Worm (Caenorhabditis elegans) whole organism, L2 larva: ENCODE results near the gene ZK418.6.
A peak's percentile ranks its signal among the peaks of the same experiment; 100 is the strongest.

Source experiments
- C34F6.9 ChIP-seq: fragments of 150-350 bp; optimal IDR thresholded peaks from 2 replicates; lab custom pipeline; 2014; ENCODE audit warnings: missing biosample characterization, missing genetic modification characterization
- F13H6.1 ChIP-seq: sonication (generic microtip); optimal IDR thresholded peaks from 2 replicates; lab custom pipeline; 2016; ENCODE audit warnings: missing genetic modification characterization, missing compliant biosample characterization
- R02D3.7 ChIP-seq: fragments of 150-350 bp; optimal IDR thresholded peaks from 2 replicates; lab custom pipeline; 2014; ENCODE audit warnings: missing biosample characterization, missing genetic modification characterization
- Y55F3AM.14 ChIP-seq: fragments of 200-800 bp; sonication (Bioruptor generic); optimal IDR thresholded peaks from 2 replicates; lab custom pipeline; 2018; ENCODE audit warnings: mild to moderate bottlenecking, missing genetic modification characterization, missing compliant biosample characterization
- ZK546.5 ChIP-seq: sonication (generic microtip); optimal IDR thresholded peaks from 2 replicates; lab custom pipeline; 2017; ENCODE audit warnings: missing biosample characterization, missing genetic modification characterization
- alr-1 ChIP-seq: fragments of 150-350 bp; optimal IDR thresholded peaks from 2 replicates; lab custom pipeline; 2014; ENCODE audit warnings: missing biosample characterization, missing genetic modification characterization
- aly-2 ChIP-seq: fragments of 150-350 bp; optimal IDR thresholded peaks from 2 replicates; lab custom pipeline; 2014; ENCODE audit warnings: missing biosample characterization, missing genetic modification characterization
- ama-1 ChIP-seq: fragments of 150-350 bp; optimal IDR thresholded peaks from 2 replicates; lab custom pipeline; 2018; ENCODE audit warnings: inconsistent platforms
- blmp-1 ChIP-seq: sonication (generic microtip); optimal IDR thresholded peaks from 2 replicates; lab custom pipeline; 2017; ENCODE audit warnings: missing genetic modification characterization, mild to moderate bottlenecking, missing compliant biosample characterization, antibody characterized with exemption, moderate library complexity; ENCODE audit not compliant: insufficient read depth
- ceh-16 ChIP-seq: fragments of 150-350 bp; optimal IDR thresholded peaks from 2 replicates; lab custom pipeline; 2014; ENCODE audit warnings: missing biosample characterization, missing genetic modification characterization
- ceh-82 ChIP-seq: fragments of 150-350 bp; optimal IDR thresholded peaks from 2 replicates; lab custom pipeline; 2014; ENCODE audit warnings: missing biosample characterization, missing genetic modification characterization
- crh-2 ChIP-seq: sonication (generic microtip); optimal IDR thresholded peaks from 2 replicates; lab custom pipeline; 2017; ENCODE audit warnings: missing biosample characterization, missing genetic modification characterization
- dmd-4 ChIP-seq: sonication (generic microtip); optimal IDR thresholded peaks from 2 replicates; lab custom pipeline; 2017; ENCODE audit warnings: missing biosample characterization, missing genetic modification characterization
- egl-27 ChIP-seq: sonication (generic microtip); optimal IDR thresholded peaks from 3 replicates; lab custom pipeline; 2017; ENCODE audit warnings: missing biosample characterization, missing genetic modification reagents, missing genetic modification characterization
- elt-1 ChIP-seq: fragments of 150-350 bp; optimal IDR thresholded peaks from 2 replicates; lab custom pipeline; 2014; ENCODE audit warnings: missing biosample characterization, missing genetic modification characterization
- elt-3 ChIP-seq: sonication (generic microtip); optimal IDR thresholded peaks from 2 replicates; lab custom pipeline; 2017; ENCODE audit warnings: missing biosample characterization, missing genetic modification characterization
- fos-1 ChIP-seq: fragments of 150-350 bp; optimal IDR thresholded peaks from 2 replicates; lab custom pipeline; 2014; ENCODE audit warnings: missing biosample characterization, missing genetic modification characterization
- gmeb-1 ChIP-seq: fragments of 150-350 bp; optimal IDR thresholded peaks from 2 replicates; lab custom pipeline; 2014; ENCODE audit warnings: missing biosample characterization, missing genetic modification characterization
- lin-11 ChIP-seq: fragments of 150-350 bp; sonication (generic microtip); optimal IDR thresholded peaks from 2 replicates; lab custom pipeline; 2014; ENCODE audit warnings: missing biosample characterization, missing genetic modification characterization, inconsistent platforms, mixed read lengths
- lin-13 ChIP-seq: fragments of 150-350 bp; optimal IDR thresholded peaks from 2 replicates; lab custom pipeline; 2014; ENCODE audit warnings: missing biosample characterization, missing genetic modification reagents, missing genetic modification characterization
- lin-39 ChIP-seq: fragments of 150-350 bp; optimal IDR thresholded peaks from 2 replicates; lab custom pipeline; 2014; ENCODE audit warnings: missing biosample characterization, missing genetic modification reagents, missing genetic modification characterization
- lsy-2 ChIP-seq, 2 experiments: fragments of 150-350 bp in 1 of 2; sonication (generic microtip) in 1 of 2; optimal IDR thresholded peaks; 2 replicates each; lab custom pipeline; 2014 to 2017; ENCODE audit warnings: missing biosample characterization in 2 of 2, missing genetic modification characterization in 2 of 2
- mbf-1 ChIP-seq: sonication (generic microtip); optimal IDR thresholded peaks from 2 replicates; lab custom pipeline; 2017; ENCODE audit warnings: missing biosample characterization, missing genetic modification characterization
- nhr-10 ChIP-seq: sonication (generic microtip); optimal IDR thresholded peaks from 2 replicates; lab custom pipeline; 2017; ENCODE audit warnings: missing biosample characterization, missing genetic modification characterization
- nhr-12 ChIP-seq: fragments of 150-350 bp; optimal IDR thresholded peaks from 2 replicates; lab custom pipeline; 2014; ENCODE audit warnings: missing biosample characterization, missing genetic modification characterization
- nhr-129 ChIP-seq: fragments of 150-350 bp; optimal IDR thresholded peaks from 2 replicates; lab custom pipeline; 2014; ENCODE audit warnings: missing biosample characterization, missing genetic modification characterization
- nhr-21 ChIP-seq: fragments of 150-350 bp; optimal IDR thresholded peaks from 2 replicates; lab custom pipeline; 2014; ENCODE audit warnings: missing biosample characterization, missing genetic modification characterization
- nhr-23 ChIP-seq: fragments of 150-350 bp; optimal IDR thresholded peaks from 2 replicates; lab custom pipeline; 2014; ENCODE audit warnings: missing biosample characterization, missing genetic modification reagents, missing genetic modification characterization
- nhr-25 ChIP-seq: fragments of 150-350 bp; sonication (generic microtip); optimal IDR thresholded peaks from 3 replicates; lab custom pipeline; 2014; ENCODE audit warnings: missing biosample characterization, missing genetic modification characterization
- nhr-6 ChIP-seq: fragments of 150-350 bp; optimal IDR thresholded peaks from 2 replicates; lab custom pipeline; 2014; ENCODE audit warnings: missing biosample characterization, missing genetic modification characterization
- nhr-77 ChIP-seq: fragments of 150-350 bp; optimal IDR thresholded peaks from 2 replicates; lab custom pipeline; 2014; ENCODE audit warnings: missing biosample characterization, missing genetic modification characterization
- peb-1 ChIP-seq: fragments of 150-350 bp; optimal IDR thresholded peaks from 2 replicates; lab custom pipeline; 2014; ENCODE audit warnings: missing biosample characterization, missing genetic modification characterization
- sem-4 ChIP-seq: fragments of 150-350 bp; optimal IDR thresholded peaks from 2 replicates; lab custom pipeline; 2014; ENCODE audit warnings: missing biosample characterization, missing genetic modification reagents, missing genetic modification characterization
- sma-3 ChIP-seq: sonication (generic microtip); optimal IDR thresholded peaks from 2 replicates; lab custom pipeline; 2016; ENCODE audit warnings: missing genetic modification reagents, missing genetic modification characterization, missing compliant biosample characterization
- sma-9 ChIP-seq, 2 experiments: fragments of 150-350 bp in 1 of 2; sonication (generic microtip) in 1 of 2; optimal IDR thresholded peaks; 2 replicates each; lab custom pipeline; 2014 to 2016; ENCODE audit warnings: missing genetic modification characterization in 2 of 2, mild to moderate bottlenecking in 1 of 2, missing biosample characterization in 1 of 2, missing compliant biosample characterization in 1 of 2, missing genetic modification reagents in 1 of 2, moderate library complexity in 1 of 2
- snpc-4 ChIP-seq: fragments of 150-350 bp; optimal IDR thresholded peaks from 2 replicates; lab custom pipeline; 2014; ENCODE audit warnings: missing biosample characterization, missing genetic modification characterization
- unc-39 ChIP-seq: fragments of 150-350 bp; optimal IDR thresholded peaks from 2 replicates; lab custom pipeline; 2014; ENCODE audit warnings: missing biosample characterization, missing genetic modification characterization
- unc-55 ChIP-seq: fragments of 150-350 bp; sonication (generic microtip); optimal IDR thresholded peaks from 3 replicates; lab custom pipeline; 2014; ENCODE audit warnings: missing biosample characterization, missing genetic modification reagents, missing genetic modification characterization
- unc-62 ChIP-seq: fragments of 150-350 bp; optimal IDR thresholded peaks from 2 replicates; lab custom pipeline; 2014; ENCODE audit warnings: missing biosample characterization, missing genetic modification reagents, missing genetic modification characterization
- zag-1 ChIP-seq: fragments of 150-350 bp; optimal IDR thresholded peaks from 2 replicates; lab custom pipeline; 2014; ENCODE audit warnings: missing biosample characterization, missing genetic modification characterization
- ztf-1 ChIP-seq: fragments of 200-800 bp; sonication (Bioruptor generic); conservative IDR thresholded peaks from 2 replicates; pipeline ENCODE4 v1.3.6; 2022; ENCODE audit warnings: missing genetic modification characterization, missing compliant biosample characterization
- ztf-4 ChIP-seq: fragments of 150-350 bp; optimal IDR thresholded peaks from 2 replicates; lab custom pipeline; 2014; ENCODE audit warnings: missing biosample characterization, missing genetic modification characterization

Gene ZK418.6

DNA sequence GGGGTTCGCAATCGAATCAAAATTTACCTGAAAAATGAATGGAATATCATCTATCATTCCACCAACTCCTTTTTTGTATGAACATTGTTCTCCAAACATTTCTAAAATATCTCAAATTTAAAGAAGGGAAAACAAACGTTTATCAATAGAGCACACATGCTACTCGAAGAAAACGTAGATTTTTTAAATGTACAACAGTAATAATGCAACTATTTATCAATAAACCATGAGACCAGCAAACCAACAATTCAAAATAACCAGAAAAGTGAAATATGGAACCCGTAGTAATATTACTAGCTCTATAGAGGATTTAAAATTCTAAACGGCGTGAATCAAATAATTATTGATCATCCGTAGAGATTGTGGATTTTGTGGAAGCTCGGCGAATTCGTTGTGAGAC is at the start of gene ZK418.6:
Gene ZK418.6 (minus strand): TSS at position 101 of the 400 bp plus-strand sequence.
- no peak for TF ChIP-seq nhr-23
- no peak for TF ChIP-seq ztf-1
- TF ChIP-seq alr-1, result no peak
- no peak for TF ChIP-seq dmd-4 (tag; lab: Kevin White, UChicago)
- no peak for TF ChIP-seq Y55F3AM.14 (GFP tag; lab: Kevin White, UChicago)
- TF ChIP-seq nhr-129 (tag; lab: Kevin White, UChicago), result no peak
- TF ChIP-seq nhr-77 (tag; lab: Kevin White, UChicago), result no peak
- TF ChIP-seq snpc-4 (tag; lab: Kevin White, UChicago), result no peak
- no peak for TF ChIP-seq lsy-2 (tag; optimal IDR thresholded peaks at IDR 0.05; lab: Kevin White, UChicago)
- no peak for TF ChIP-seq lin-13 (GFP tag; lab: Kevin White, UChicago)
- no peak for TF ChIP-seq lin-11 (tag; lab: Kevin White, UChicago)
- no peak for TF ChIP-seq nhr-25 (tag; lab: Kevin White, UChicago)
- TF ChIP-seq unc-62, result no peak
- TF ChIP-seq nhr-12 (tag; lab: Kevin White, UChicago), result no peak
- TF ChIP-seq ceh-82, result no peak
- no peak for TF ChIP-seq blmp-1 (tag; lab: Kevin White, UChicago)

DNA sequence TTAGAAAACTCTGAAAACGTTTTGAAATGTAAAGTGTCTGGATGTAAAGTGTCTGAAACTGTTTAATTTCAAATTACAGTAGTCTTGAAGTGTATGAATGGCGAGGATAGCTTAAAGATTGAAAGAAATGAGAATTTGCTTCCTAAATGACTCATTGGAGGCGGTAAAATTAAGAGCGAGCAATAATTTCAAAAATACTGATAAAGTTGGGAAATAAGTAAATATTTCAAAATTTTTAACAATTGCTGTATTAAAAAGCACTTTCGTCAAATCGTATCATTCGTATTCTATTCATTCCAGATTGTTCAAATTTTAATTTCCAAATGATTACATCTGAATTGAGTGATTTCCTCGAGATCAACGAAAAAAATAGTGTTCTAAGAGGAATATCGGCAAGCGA is 45.7 kb upstream of the ZK418.6 start, which contains the start of gene B0280.2:
Gene B0280.2 (plus strand): TSS at position 301 of the 400 bp plus-strand sequence.
- no peak for TF ChIP-seq nhr-23
- no peak for TF ChIP-seq ZK546.5 (tag; lab: Kevin White, UChicago)
- no peak for TF ChIP-seq mbf-1
- no peak for TF ChIP-seq ztf-1
- TF ChIP-seq unc-55, result no peak
- TF ChIP-seq sma-9 (GFP tag; optimal IDR thresholded peaks at IDR 0.05; lab: Kevin White, UChicago), result no peak
- TF ChIP-seq sma-9 (tag; optimal IDR thresholded peaks at IDR 0.05; lab: Kevin White, UChicago), result no peak
- TF ChIP-seq nhr-6 (tag; lab: Kevin White, UChicago), result no peak
- no peak for TF ChIP-seq C34F6.9 (tag; lab: Kevin White, UChicago)
- TF ChIP-seq Y55F3AM.14 (GFP tag; lab: Kevin White, UChicago), result no peak
- TF ChIP-seq elt-3 (tag; lab: Kevin White, UChicago), result no peak

DNA sequence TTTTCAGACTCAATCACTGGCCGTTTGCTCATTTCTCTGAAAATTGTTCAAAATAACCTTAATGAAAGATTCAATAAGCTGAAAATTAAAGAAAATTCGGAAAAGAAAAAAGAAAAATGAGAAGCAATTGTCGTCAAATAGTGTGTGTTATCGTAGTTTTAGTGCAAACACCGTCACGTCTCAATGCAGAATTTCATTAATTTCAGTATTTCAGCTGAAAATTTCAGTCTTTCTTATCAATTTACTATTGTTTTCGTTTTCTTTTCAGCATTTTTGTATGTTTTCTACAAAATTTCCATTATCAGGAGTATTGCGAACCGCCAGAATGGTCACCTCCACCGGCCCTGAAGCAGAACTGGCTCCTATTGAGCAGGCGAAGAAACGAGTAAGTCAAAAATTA is 44.2 kb upstream of the ZK418.6 start, which contains the start of the genes B0280.9 and rpia-1:
Gene B0280.9 (minus strand): TSS at position 36 of the 400 bp plus-strand sequence.
Gene rpia-1 (plus strand): TSS at position 269 of the 400 bp plus-strand sequence.
- TF ChIP-seq gmeb-1 (tag; lab: Kevin White, UChicago) (peak; percentile 26), elt-1 (no peak), lin-13 (GFP tag; lab: Kevin White, UChicago) (no peak), F13H6.1 (tag; lab: Kevin White, UChicago) (peak; percentile 7), ZK546.5 (tag; lab: Kevin White, UChicago) (no peak), unc-55 (peak; percentile 60), crh-2 (tag; lab: Kevin White, UChicago) (peak; percentile 33), sma-9 (GFP tag; optimal IDR thresholded peaks at IDR 0.05; lab: Kevin White, UChicago) (peak; percentile 45), sma-9 (tag; optimal IDR thresholded peaks at IDR 0.05; lab: Kevin White, UChicago) (no peak), lsy-2 (tag; optimal IDR thresholded peaks at IDR 0.05; lab: Kevin White, UChicago) (peak; percentile 81 to 95), C34F6.9 (tag; lab: Kevin White, UChicago) (peak; percentile 50), nhr-129 (tag; lab: Kevin White, UChicago) (peak; percentile 38)

DNA sequence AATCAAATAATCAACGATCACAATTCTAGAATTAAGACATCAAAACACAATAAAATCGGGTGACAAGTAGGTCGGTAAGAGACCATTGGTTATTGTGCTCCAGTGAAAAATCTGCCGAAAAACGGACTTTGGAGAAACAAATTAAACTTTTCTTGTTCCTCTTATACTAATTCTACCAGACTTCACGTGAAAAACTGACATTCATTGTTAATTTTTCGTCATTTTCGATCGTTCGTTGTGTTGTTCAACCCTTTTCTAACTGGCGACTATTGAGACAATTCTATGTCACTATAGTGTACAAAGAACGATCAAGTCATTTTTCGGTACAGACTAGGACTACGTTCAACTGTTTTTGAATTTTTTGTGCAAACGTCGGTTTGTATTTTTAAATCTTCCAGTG is 41.8 kb upstream of the ZK418.6 start:
- TF ChIP-seq aly-2 (tag; lab: Kevin White, UChicago), result no peak
- peak; percentile 31 for TF ChIP-seq fos-1 (tag; lab: Kevin White, UChicago)
- peak; percentile 57 for TF ChIP-seq sma-3 (GFP tag; lab: Kevin White, UChicago)
- no peak for TF ChIP-seq sem-4
- no peak for TF ChIP-seq unc-39 (tag; lab: Kevin White, UChicago)
- TF ChIP-seq ama-1 (lab: Kevin White, UChicago), result no peak
- TF ChIP-seq elt-3 (tag; lab: Kevin White, UChicago), result no peak
- no peak for TF ChIP-seq ZK546.5 (tag; lab: Kevin White, UChicago)
- no peak for TF ChIP-seq ztf-1
- no peak for TF ChIP-seq Y55F3AM.14 (GFP tag; lab: Kevin White, UChicago)
- TF ChIP-seq dmd-4 (tag; lab: Kevin White, UChicago), result no peak
- TF ChIP-seq nhr-77 (tag; lab: Kevin White, UChicago), result no peak
- no peak for TF ChIP-seq nhr-23
- no peak for TF ChIP-seq ceh-82
- TF ChIP-seq ceh-16 (tag; lab: Kevin White, UChicago), result no peak
- TF ChIP-seq peb-1 (tag; lab: Kevin White, UChicago), result no peak
- TF ChIP-seq nhr-10, result no peak
- no peak for TF ChIP-seq nhr-6 (tag; lab: Kevin White, UChicago)
- TF ChIP-seq elt-1, result no peak
- peak; percentile 89 for TF ChIP-seq sma-9 (GFP tag; optimal IDR thresholded peaks at IDR 0.05; lab: Kevin White, UChicago)
- no peak for TF ChIP-seq sma-9 (tag; optimal IDR thresholded peaks at IDR 0.05; lab: Kevin White, UChicago)
- TF ChIP-seq C34F6.9 (tag; lab: Kevin White, UChicago), result no peak
- TF ChIP-seq zag-1 (tag; lab: Kevin White, UChicago), result no peak
- no peak for TF ChIP-seq lin-13 (GFP tag; lab: Kevin White, UChicago)
- peak; percentile 36 for TF ChIP-seq nhr-129 (tag; lab: Kevin White, UChicago)
- TF ChIP-seq nhr-12 (tag; lab: Kevin White, UChicago), result no peak
- TF ChIP-seq unc-62, result no peak
- TF ChIP-seq ztf-4 (tag; lab: Kevin White, UChicago), result no peak
- TF ChIP-seq lin-39 (tag; lab: Kevin White, UChicago), result no peak
- TF ChIP-seq crh-2 (tag; lab: Kevin White, UChicago), result peak; percentile 65
- TF ChIP-seq egl-27 (tag; lab: Kevin White, UChicago), result peak; percentile 76
- TF ChIP-seq nhr-25 (tag; lab: Kevin White, UChicago), result peak; percentile 58
- TF ChIP-seq lsy-2 (tag; optimal IDR thresholded peaks at IDR 0.05; lab: Kevin White, UChicago), result peak in 1 of 2 experiments; percentile 28
- TF ChIP-seq nhr-21 (tag; lab: Kevin White, UChicago), result peak; percentile 32
- no peak for TF ChIP-seq mbf-1
- no peak for TF ChIP-seq R02D3.7 (tag; lab: Kevin White, UChicago)
- peak; percentile 21 for TF ChIP-seq gmeb-1 (tag; lab: Kevin White, UChicago)
